Fruit fly (Drosophila melanogaster) whole organism, embryonic: ENCODE results near the gene CG12990.
A peak's percentile ranks its signal among the peaks of the same experiment; 100 is the strongest.

Experiments used
- ATbp ChIP-seq: fragments of 200-800 bp; sonication (Bioruptor generic); optimal IDR thresholded peaks from 2 replicates; lab custom pipeline; 2017; ENCODE audit warnings: missing biosample characterization, mild to moderate bottlenecking, missing genetic modification characterization, missing genetic modification reagents
- Ada2b ChIP-seq: fragments of 200-800 bp; sonication (Bioruptor generic); IDR thresholded peaks from 2 replicates; pipeline ENCODE4 v1.3.6; 2022; ENCODE audit warnings: missing biosample characterization, missing genetic modification characterization
- CG10321 ChIP-seq: fragments of 200-800 bp; sonication (Bioruptor generic); IDR thresholded peaks from 2 replicates; pipeline ENCODE4 v1.3.6; 2022; ENCODE audit warnings: missing biosample characterization, missing genetic modification characterization
- CG10462 ChIP-seq: fragments of 200-800 bp; sonication (Bioruptor generic); optimal IDR thresholded peaks from 2 replicates; lab custom pipeline; 2016; ENCODE audit warnings: missing biosample characterization, missing genetic modification characterization
- CG10959 ChIP-seq: fragments of 200-800 bp; sonication (Bioruptor generic); IDR thresholded peaks from 2 replicates; pipeline ENCODE4 v1.3.6; 2022; ENCODE audit warnings: missing biosample characterization, missing genetic modification characterization
- CG12659 ChIP-seq: fragments of 200-800 bp; sonication (Bioruptor generic); optimal IDR thresholded peaks from 3 replicates; lab custom pipeline; 2017; ENCODE audit warnings: mild to moderate bottlenecking, missing biosample characterization, missing genetic modification reagents, missing genetic modification characterization
- CG14710 ChIP-seq: fragments of 200-800 bp; sonication (Bioruptor generic); optimal IDR thresholded peaks from 3 replicates; lab custom pipeline; 2019; ENCODE audit warnings: missing biosample characterization, mild to moderate bottlenecking, missing genetic modification characterization, moderate library complexity
- CG15269 ChIP-seq: fragments of 200-800 bp; sonication (Bioruptor generic); optimal IDR thresholded peaks from 2 replicates; lab custom pipeline; 2018; ENCODE audit warnings: missing biosample characterization, mild to moderate bottlenecking, missing genetic modification characterization, moderate library complexity
- CG15696 ChIP-seq: fragments of 200-800 bp; sonication (Bioruptor generic); optimal IDR thresholded peaks from 2 replicates; lab custom pipeline; 2019; ENCODE audit warnings: missing biosample characterization, mild to moderate bottlenecking, missing genetic modification characterization, moderate library complexity
- CG16863 ChIP-seq: fragments of 200-800 bp; sonication (Bioruptor generic); optimal IDR thresholded peaks from 3 replicates; lab custom pipeline; 2016; ENCODE audit warnings: missing biosample characterization, missing genetic modification characterization
- CG17328 ChIP-seq: fragments of 200-800 bp; sonication (Bioruptor generic); IDR thresholded peaks from 2 replicates; pipeline ENCODE4 v1.3.6; 2022; ENCODE audit warnings: missing biosample characterization, missing genetic modification characterization
- CG17359 ChIP-seq: fragments of 200-800 bp; sonication (Bioruptor generic); optimal IDR thresholded peaks from 3 replicates; lab custom pipeline; 2018; ENCODE audit warnings: missing biosample characterization, mild to moderate bottlenecking, missing genetic modification characterization, moderate library complexity
- CG18476 ChIP-seq: fragments of 200-800 bp; sonication (Bioruptor generic); optimal IDR thresholded peaks from 2 replicates; lab custom pipeline; 2016; ENCODE audit warnings: missing biosample characterization, mild to moderate bottlenecking, missing genetic modification characterization
- CG2120 ChIP-seq: fragments of 200-800 bp; sonication (Bioruptor generic); optimal IDR thresholded peaks from 3 replicates; lab custom pipeline; 2016; ENCODE audit warnings: missing biosample characterization, missing genetic modification characterization
- CG4360 ChIP-seq: fragments of 200-800 bp; sonication (Bioruptor generic); IDR thresholded peaks from 2 replicates; pipeline ENCODE4 v1.3.6; 2022; ENCODE audit warnings: missing biosample characterization, missing genetic modification characterization
- CG4404 ChIP-seq: fragments of 200-800 bp; sonication (Bioruptor generic); IDR thresholded peaks from 2 replicates; pipeline ENCODE4 v1.3.6; 2022; ENCODE audit warnings: missing biosample characterization, missing genetic modification characterization
- CG6272 ChIP-seq: fragments of 200-800 bp; sonication (Bioruptor generic); IDR thresholded peaks from 2 replicates; pipeline ENCODE4 v1.3.6; 2022; ENCODE audit warnings: missing biosample characterization, missing genetic modification characterization
- CG6683 ChIP-seq: fragments of 200-800 bp; sonication (Bioruptor generic); optimal IDR thresholded peaks from 2 replicates; lab custom pipeline; 2017; ENCODE audit warnings: missing biosample characterization, mild to moderate bottlenecking, missing genetic modification characterization, missing genetic modification reagents
- CG7839 ChIP-seq: fragments of 200-800 bp; sonication (Bioruptor generic); optimal IDR thresholded peaks from 3 replicates; lab custom pipeline; 2018; ENCODE audit warnings: missing biosample characterization, mild to moderate bottlenecking, missing genetic modification characterization, moderate library complexity
- CG8290 ChIP-seq, 3 experiments: fragments of 200-800 bp; sonication (Bioruptor generic); optimal IDR thresholded peaks; 2 replicates each; lab custom pipeline; 2016 to 2019; ENCODE audit warnings: missing biosample characterization in 3 of 3, missing genetic modification characterization in 3 of 3, mild to moderate bottlenecking in 2 of 3, moderate library complexity in 1 of 3
- CG8359 ChIP-seq: fragments of 200-800 bp; sonication (Bioruptor generic); optimal IDR thresholded peaks from 2 replicates; lab custom pipeline; 2017; ENCODE audit warnings: missing biosample characterization, mild to moderate bottlenecking, missing genetic modification characterization, borderline replicate concordance
- CG8924 ChIP-seq: fragments of 200-800 bp; optimal IDR thresholded peaks from 3 replicates; lab custom pipeline; 2019; ENCODE audit warnings: missing biosample characterization, mild to moderate bottlenecking, missing genetic modification characterization, moderate library complexity
- CoRest ChIP-seq: fragments of 200-800 bp; sonication (Bioruptor generic); optimal IDR thresholded peaks from 3 replicates; lab custom pipeline; 2018; ENCODE audit warnings: missing biosample characterization, mild to moderate bottlenecking, missing genetic modification characterization, moderate library complexity
- D ChIP-seq, 2 experiments: fragments of 200-800 bp in 1 of 2; fragments of >200 bp in 1 of 2; sonication (Bioruptor generic) in 1 of 2; optimal IDR thresholded peaks; 2 replicates in 1 of 2; 3 replicates in 1 of 2; lab custom pipeline; 2017; ENCODE audit warnings: mild to moderate bottlenecking in 1 of 2, missing biosample characterization in 1 of 2, missing genetic modification characterization in 1 of 2, missing genetic modification reagents in 1 of 2
- Dll ChIP-seq: fragments of 200-800 bp; sonication (Bioruptor generic); IDR thresholded peaks from 4 replicates; pipeline ENCODE4 v1.3.6; 2022; ENCODE audit warnings: missing biosample characterization, missing genetic modification characterization; ENCODE audit not compliant: partially characterized antibody
- HLH4C ChIP-seq: fragments of 200-800 bp; sonication (Bioruptor generic); IDR thresholded peaks from 3 replicates; pipeline ENCODE4 v1.3.6; 2022; ENCODE audit warnings: missing biosample characterization, missing genetic modification characterization; ENCODE audit not compliant: partially characterized antibody
- HmgD ChIP-seq: fragments of 200-800 bp; sonication (Bioruptor generic); optimal IDR thresholded peaks from 3 replicates; lab custom pipeline; 2016; ENCODE audit warnings: missing biosample characterization, missing genetic modification characterization
- Lhr ChIP-seq: fragments of 200-800 bp; sonication (Bioruptor generic); optimal IDR thresholded peaks from 3 replicates; lab custom pipeline; 2017; ENCODE audit warnings: mild to moderate bottlenecking, missing biosample characterization, missing genetic modification reagents, missing genetic modification characterization
- MTF-1 ChIP-seq: fragments of 200-800 bp; sonication (Bioruptor generic); optimal IDR thresholded peaks from 2 replicates; lab custom pipeline; 2018; ENCODE audit warnings: missing biosample characterization, mild to moderate bottlenecking, missing genetic modification characterization, borderline replicate concordance
- Meics ChIP-seq: fragments of 200-800 bp; sonication (Bioruptor generic); optimal IDR thresholded peaks from 2 replicates; lab custom pipeline; 2017; ENCODE audit warnings: missing biosample characterization, mild to moderate bottlenecking, missing genetic modification characterization
- Mes4 ChIP-seq: fragments of 200-800 bp; sonication (Bioruptor generic); optimal IDR thresholded peaks from 2 replicates; lab custom pipeline; 2016; ENCODE audit warnings: missing biosample characterization, missing genetic modification characterization
- Myb ChIP-seq: fragments of 200-800 bp; sonication (Bioruptor generic); optimal IDR thresholded peaks from 2 replicates; lab custom pipeline; 2016; ENCODE audit warnings: missing biosample characterization, missing genetic modification characterization
- Neu2 ChIP-seq: fragments of 200-800 bp; sonication (Bioruptor generic); optimal IDR thresholded peaks from 3 replicates; lab custom pipeline; 2016; ENCODE audit warnings: missing biosample characterization, missing genetic modification characterization, borderline replicate concordance
- Opbp ChIP-seq: fragments of 200-800 bp; sonication (Bioruptor generic); IDR thresholded peaks from 3 replicates; pipeline ENCODE4 v1.3.6; 2022; ENCODE audit warnings: missing biosample characterization, missing genetic modification characterization; ENCODE audit not compliant: partially characterized antibody
- Ptx1 ChIP-seq: fragments of 200-800 bp; sonication (Bioruptor generic); IDR thresholded peaks from 2 replicates; pipeline ENCODE4 v1.3.6; 2022; ENCODE audit warnings: missing biosample characterization, missing genetic modification characterization
- Ravus ChIP-seq: fragments of 200-800 bp; sonication (Bioruptor generic); IDR thresholded peaks from 2 replicates; pipeline ENCODE4 v1.3.6; 2022; ENCODE audit warnings: missing biosample characterization, missing genetic modification characterization
- Sox100B ChIP-seq: fragments of 200-800 bp; sonication (Bioruptor generic); optimal IDR thresholded peaks from 3 replicates; lab custom pipeline; 2018; ENCODE audit warnings: missing biosample characterization, mild to moderate bottlenecking, missing genetic modification characterization
- aop ChIP-seq: fragments of 200-800 bp; sonication (Bioruptor generic); IDR thresholded peaks from 2 replicates; pipeline ENCODE4 v1.3.6; 2022; ENCODE audit warnings: missing biosample characterization, missing genetic modification characterization
- az2 ChIP-seq: fragments of 200-800 bp; sonication (Bioruptor generic); optimal IDR thresholded peaks from 3 replicates; lab custom pipeline; 2016; ENCODE audit warnings: missing biosample characterization, missing genetic modification characterization
- crp ChIP-seq, 2 experiments: fragments of 200-800 bp; sonication (Bioruptor generic); optimal IDR thresholded peaks; 2 replicates in 1 of 2; 3 replicates in 1 of 2; lab custom pipeline; 2017; ENCODE audit warnings: missing biosample characterization in 2 of 2, missing genetic modification characterization in 2 of 2, mild to moderate bottlenecking in 1 of 2, moderate library complexity in 1 of 2
- ind ChIP-seq: fragments of 200-800 bp; sonication (Bioruptor generic); optimal IDR thresholded peaks from 3 replicates; lab custom pipeline; 2016; ENCODE audit warnings: missing biosample characterization, missing genetic modification characterization
- luna ChIP-seq: fragments of 200-800 bp; sonication (Bioruptor generic); optimal IDR thresholded peaks from 2 replicates; lab custom pipeline; 2016; ENCODE audit warnings: missing biosample characterization, missing genetic modification characterization
- odd ChIP-seq: fragments of 200-800 bp; sonication (Bioruptor generic); optimal IDR thresholded peaks from 2 replicates; lab custom pipeline; 2017; ENCODE audit warnings: missing biosample characterization, mild to moderate bottlenecking, missing genetic modification characterization
- org-1 ChIP-seq: fragments of 200-800 bp; sonication (Bioruptor generic); optimal IDR thresholded peaks from 2 replicates; lab custom pipeline; 2017; ENCODE audit warnings: missing biosample characterization, missing genetic modification characterization
- otp ChIP-seq: fragments of 200-800 bp; sonication (Bioruptor generic); IDR thresholded peaks from 3 replicates; pipeline ENCODE4, ENCODE4 v1.3.6; 2022; ENCODE audit warnings: missing biosample characterization, missing genetic modification characterization
- pho ChIP-seq: fragments of 200-800 bp; sonication (Bioruptor generic); optimal IDR thresholded peaks from 2 replicates; lab custom pipeline; 2016; ENCODE audit warnings: missing biosample characterization, missing genetic modification characterization
- sens ChIP-seq: fragments of 200-800 bp; sonication (Bioruptor generic); peaks from one replicate; lab custom pipeline; 2016; ENCODE audit warnings: missing biosample characterization, missing genetic modification characterization
- z ChIP-seq: fragments of 200-800 bp; sonication (Bioruptor generic); IDR thresholded peaks from 3 replicates; pipeline ENCODE4 v1.3.6; 2022; ENCODE audit warnings: missing biosample characterization, missing genetic modification characterization
- zen2 ChIP-seq: fragments of 200-800 bp; sonication (Bioruptor generic); IDR thresholded peaks from 3 replicates; pipeline ENCODE4 v1.3.6; 2022; ENCODE audit warnings: missing biosample characterization, missing genetic modification characterization; ENCODE audit not compliant: partially characterized antibody
- zf30C ChIP-seq: fragments of 200-800 bp; sonication (Bioruptor generic); optimal IDR thresholded peaks from 3 replicates; lab custom pipeline; 2018; ENCODE audit warnings: missing biosample characterization, mild to moderate bottlenecking, missing genetic modification characterization

The CG12990 gene

DNA sequence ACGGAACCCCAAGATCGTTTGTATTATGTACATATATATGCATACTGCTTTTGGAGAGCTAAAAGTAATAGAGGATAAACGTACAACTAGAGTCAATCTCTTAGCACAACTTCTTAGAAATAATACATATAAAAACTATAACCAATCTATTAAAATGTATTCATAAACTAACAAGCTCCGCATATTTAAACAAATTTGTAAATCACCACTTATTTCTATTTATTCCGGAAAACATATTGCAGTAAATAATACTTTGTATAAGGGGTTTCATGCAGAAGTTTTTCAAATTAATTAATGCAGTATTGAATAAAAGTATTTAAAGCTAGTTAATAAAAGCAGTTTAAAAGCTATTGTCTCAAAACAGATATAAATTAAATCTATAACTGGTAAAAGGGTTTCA lies 40.8 kb upstream of the CG12990 start (continued):
- TF ChIP-seq CG8924 (tag; lab: Kevin White, UChicago) (peak; percentile 38), CG15269 (no peak), Lhr (GFP tag; lab: Kevin White, UChicago) (no peak), az2 (GFP tag; lab: Kevin White, UChicago) (peak; percentile 28), aop (GFP tag; lab: Robert Waterston, UW) (no peak), CG10462 (no peak), CG2120 (GFP tag; lab: Kevin White, UChicago) (peak; percentile 7), CG10321 (GFP tag; lab: Robert Waterston, UW) (no peak), Meics (GFP tag; lab: Kevin White, UChicago) (peak; percentile 1), CG10959 (GFP tag; lab: Robert Waterston, UW) (no peak), crp (GFP tag; optimal IDR thresholded peaks at IDR 0.05; lab: Kevin White, UChicago) (no peak), Sox100B (peak; percentile 50), Mes4 (GFP tag; lab: Kevin White, UChicago) (no peak), CG4404 (GFP tag; lab: Robert Waterston, UW) (no peak), zf30C (GFP tag; lab: Kevin White, UChicago) (no peak), z (GFP tag; lab: Robert Waterston, UW) (no peak), CG15696 (tag; lab: Kevin White, UChicago) (peak; percentile 9), CG8290 (GFP tag; optimal IDR thresholded peaks at IDR 0.05; lab: Kevin White, UChicago) (no peak), CG8290 (tag; optimal IDR thresholded peaks at IDR 0.05; lab: Kevin White, UChicago) (no peak), CG17359 (tag; lab: Kevin White, UChicago) (peak; percentile 17), CG8359 (GFP tag; lab: Kevin White, UChicago) (no peak), CG4360 (GFP tag; lab: Robert Waterston, UW) (no peak), Dll (GFP tag; lab: Robert Waterston, UW) (no peak), Ptx1 (GFP tag; lab: Robert Waterston, UW) (no peak), ATbp (GFP tag; lab: Kevin White, UChicago) (no peak), HmgD (GFP tag; lab: Kevin White, UChicago) (no peak), Myb (GFP tag; lab: Kevin White, UChicago) (no peak), Neu2 (no peak), Opbp (GFP tag; lab: Robert Waterston, UW) (no peak), Ada2b (GFP tag; lab: Robert Waterston, UW) (no peak), zen2 (GFP tag; lab: Robert Waterston, UW) (no peak), ind (GFP tag; lab: Kevin White, UChicago) (no peak), CoRest (tag; lab: Kevin White, UChicago) (peak; percentile 44), CG17328 (GFP tag; lab: Robert Waterston, UW) (no peak), otp (GFP tag; lab: Robert Waterston, UW) (no peak), D (optimal IDR thresholded peaks at IDR 0.05; lab: Kevin White, UChicago) (no peak), D (GFP tag; optimal IDR thresholded peaks at IDR 0.05; lab: Kevin White, UChicago) (peak; percentile 2), CG18476 (GFP tag; lab: Kevin White, UChicago) (no peak), sens (GFP tag; lab: Kevin White, UChicago) (peak; percentile 70), Ravus (no peak), CG6683 (GFP tag; lab: Kevin White, UChicago) (no peak), CG12659 (GFP tag; lab: Kevin White, UChicago) (peak; percentile 32), CG16863 (GFP tag; lab: Kevin White, UChicago) (no peak), CG7839 (tag; lab: Kevin White, UChicago) (peak; percentile 5), org-1 (GFP tag; lab: Kevin White, UChicago) (peak; percentile 11), CG6272 (no peak), odd (no peak), HLH4C (GFP tag; lab: Robert Waterston, UW) (no peak), pho (GFP tag; lab: Kevin White, UChicago) (no peak), luna (GFP tag; lab: Kevin White, UChicago) (no peak), MTF-1 (GFP tag; lab: Kevin White, UChicago) (no peak), CG14710 (tag; lab: Kevin White, UChicago) (peak; percentile 31)
